Worm (Caenorhabditis elegans) whole organism, L2 larva: ENCODE results near the gene bgnt-1.5.

Experiments used
- C34F6.9 ChIP-seq: fragments of 150-350 bp; optimal IDR thresholded peaks from 2 replicates; lab custom pipeline; 2014; ENCODE audit warnings: missing biosample characterization, missing genetic modification characterization
- F13H6.1 ChIP-seq: sonication (generic microtip); optimal IDR thresholded peaks from 2 replicates; lab custom pipeline; 2016; ENCODE audit warnings: missing genetic modification characterization, missing compliant biosample characterization
- R02D3.7 ChIP-seq: fragments of 150-350 bp; optimal IDR thresholded peaks from 2 replicates; lab custom pipeline; 2014; ENCODE audit warnings: missing biosample characterization, missing genetic modification characterization
- Y55F3AM.14 ChIP-seq: fragments of 200-800 bp; sonication (Bioruptor generic); optimal IDR thresholded peaks from 2 replicates; lab custom pipeline; 2018; ENCODE audit warnings: mild to moderate bottlenecking, missing genetic modification characterization, missing compliant biosample characterization
- ZK546.5 ChIP-seq: sonication (generic microtip); optimal IDR thresholded peaks from 2 replicates; lab custom pipeline; 2017; ENCODE audit warnings: missing biosample characterization, missing genetic modification characterization
- alr-1 ChIP-seq: fragments of 150-350 bp; optimal IDR thresholded peaks from 2 replicates; lab custom pipeline; 2014; ENCODE audit warnings: missing biosample characterization, missing genetic modification characterization
- aly-2 ChIP-seq: fragments of 150-350 bp; optimal IDR thresholded peaks from 2 replicates; lab custom pipeline; 2014; ENCODE audit warnings: missing biosample characterization, missing genetic modification characterization
- ama-1 ChIP-seq: fragments of 150-350 bp; optimal IDR thresholded peaks from 2 replicates; lab custom pipeline; 2018; ENCODE audit warnings: inconsistent platforms
- blmp-1 ChIP-seq: sonication (generic microtip); optimal IDR thresholded peaks from 2 replicates; lab custom pipeline; 2017; ENCODE audit warnings: missing genetic modification characterization, mild to moderate bottlenecking, missing compliant biosample characterization, antibody characterized with exemption, moderate library complexity; ENCODE audit not compliant: insufficient read depth
- ceh-16 ChIP-seq: fragments of 150-350 bp; optimal IDR thresholded peaks from 2 replicates; lab custom pipeline; 2014; ENCODE audit warnings: missing biosample characterization, missing genetic modification characterization
- ceh-82 ChIP-seq: fragments of 150-350 bp; optimal IDR thresholded peaks from 2 replicates; lab custom pipeline; 2014; ENCODE audit warnings: missing biosample characterization, missing genetic modification characterization
- crh-2 ChIP-seq: sonication (generic microtip); optimal IDR thresholded peaks from 2 replicates; lab custom pipeline; 2017; ENCODE audit warnings: missing biosample characterization, missing genetic modification characterization
- egl-27 ChIP-seq: sonication (generic microtip); optimal IDR thresholded peaks from 3 replicates; lab custom pipeline; 2017; ENCODE audit warnings: missing biosample characterization, missing genetic modification reagents, missing genetic modification characterization
- elt-1 ChIP-seq: fragments of 150-350 bp; optimal IDR thresholded peaks from 2 replicates; lab custom pipeline; 2014; ENCODE audit warnings: missing biosample characterization, missing genetic modification characterization
- elt-3 ChIP-seq: sonication (generic microtip); optimal IDR thresholded peaks from 2 replicates; lab custom pipeline; 2017; ENCODE audit warnings: missing biosample characterization, missing genetic modification characterization
- fos-1 ChIP-seq: fragments of 150-350 bp; optimal IDR thresholded peaks from 2 replicates; lab custom pipeline; 2014; ENCODE audit warnings: missing biosample characterization, missing genetic modification characterization
- lin-11 ChIP-seq: fragments of 150-350 bp; sonication (generic microtip); optimal IDR thresholded peaks from 2 replicates; lab custom pipeline; 2014; ENCODE audit warnings: missing biosample characterization, missing genetic modification characterization, inconsistent platforms, mixed read lengths
- lin-13 ChIP-seq: fragments of 150-350 bp; optimal IDR thresholded peaks from 2 replicates; lab custom pipeline; 2014; ENCODE audit warnings: missing biosample characterization, missing genetic modification reagents, missing genetic modification characterization
- lsy-2 ChIP-seq, 2 experiments: fragments of 150-350 bp in 1 of 2; sonication (generic microtip) in 1 of 2; optimal IDR thresholded peaks; 2 replicates each; lab custom pipeline; 2014 to 2017; ENCODE audit warnings: missing biosample characterization in 2 of 2, missing genetic modification characterization in 2 of 2
- mab-5 ChIP-seq: fragments of 150-350 bp; optimal IDR thresholded peaks from 2 replicates; lab custom pipeline; 2014; ENCODE audit warnings: missing biosample characterization, missing genetic modification characterization
- mbf-1 ChIP-seq: sonication (generic microtip); optimal IDR thresholded peaks from 2 replicates; lab custom pipeline; 2017; ENCODE audit warnings: missing biosample characterization, missing genetic modification characterization
- mdl-1 ChIP-seq, 2 experiments: fragments of 150-350 bp in 1 of 2; sonication (generic microtip) in 1 of 2; optimal IDR thresholded peaks; 2 replicates each; lab custom pipeline; 2017; ENCODE audit warnings: missing biosample characterization in 2 of 2, missing genetic modification characterization in 2 of 2
- nhr-10 ChIP-seq: sonication (generic microtip); optimal IDR thresholded peaks from 2 replicates; lab custom pipeline; 2017; ENCODE audit warnings: missing biosample characterization, missing genetic modification characterization
- nhr-11 ChIP-seq: fragments of 150-350 bp; optimal IDR thresholded peaks from 2 replicates; lab custom pipeline; 2014; ENCODE audit warnings: missing biosample characterization, missing genetic modification characterization
- nhr-12 ChIP-seq: fragments of 150-350 bp; optimal IDR thresholded peaks from 2 replicates; lab custom pipeline; 2014; ENCODE audit warnings: missing biosample characterization, missing genetic modification characterization
- nhr-129 ChIP-seq: fragments of 150-350 bp; optimal IDR thresholded peaks from 2 replicates; lab custom pipeline; 2014; ENCODE audit warnings: missing biosample characterization, missing genetic modification characterization
- nhr-23 ChIP-seq: fragments of 150-350 bp; optimal IDR thresholded peaks from 2 replicates; lab custom pipeline; 2014; ENCODE audit warnings: missing biosample characterization, missing genetic modification reagents, missing genetic modification characterization
- nhr-237 ChIP-seq: fragments of 150-350 bp; optimal IDR thresholded peaks from 2 replicates; lab custom pipeline; 2014; ENCODE audit warnings: missing biosample characterization, missing genetic modification characterization
- nhr-25 ChIP-seq: fragments of 150-350 bp; sonication (generic microtip); optimal IDR thresholded peaks from 3 replicates; lab custom pipeline; 2014; ENCODE audit warnings: missing biosample characterization, missing genetic modification characterization
- nhr-6 ChIP-seq: fragments of 150-350 bp; optimal IDR thresholded peaks from 2 replicates; lab custom pipeline; 2014; ENCODE audit warnings: missing biosample characterization, missing genetic modification characterization
- peb-1 ChIP-seq: fragments of 150-350 bp; optimal IDR thresholded peaks from 2 replicates; lab custom pipeline; 2014; ENCODE audit warnings: missing biosample characterization, missing genetic modification characterization
- sem-4 ChIP-seq: fragments of 150-350 bp; optimal IDR thresholded peaks from 2 replicates; lab custom pipeline; 2014; ENCODE audit warnings: missing biosample characterization, missing genetic modification reagents, missing genetic modification characterization
- sma-3 ChIP-seq: sonication (generic microtip); optimal IDR thresholded peaks from 2 replicates; lab custom pipeline; 2016; ENCODE audit warnings: missing genetic modification reagents, missing genetic modification characterization, missing compliant biosample characterization
- sma-9 ChIP-seq, 2 experiments: fragments of 150-350 bp in 1 of 2; sonication (generic microtip) in 1 of 2; optimal IDR thresholded peaks; 2 replicates each; lab custom pipeline; 2014 to 2016; ENCODE audit warnings: missing genetic modification characterization in 2 of 2, mild to moderate bottlenecking in 1 of 2, missing biosample characterization in 1 of 2, missing compliant biosample characterization in 1 of 2, missing genetic modification reagents in 1 of 2, moderate library complexity in 1 of 2
- snpc-4 ChIP-seq: fragments of 150-350 bp; optimal IDR thresholded peaks from 2 replicates; lab custom pipeline; 2014; ENCODE audit warnings: missing biosample characterization, missing genetic modification characterization
- unc-39 ChIP-seq: fragments of 150-350 bp; optimal IDR thresholded peaks from 2 replicates; lab custom pipeline; 2014; ENCODE audit warnings: missing biosample characterization, missing genetic modification characterization
- unc-55 ChIP-seq: fragments of 150-350 bp; sonication (generic microtip); optimal IDR thresholded peaks from 3 replicates; lab custom pipeline; 2014; ENCODE audit warnings: missing biosample characterization, missing genetic modification reagents, missing genetic modification characterization
- unc-62 ChIP-seq: fragments of 150-350 bp; optimal IDR thresholded peaks from 2 replicates; lab custom pipeline; 2014; ENCODE audit warnings: missing biosample characterization, missing genetic modification reagents, missing genetic modification characterization
- zag-1 ChIP-seq: fragments of 150-350 bp; optimal IDR thresholded peaks from 2 replicates; lab custom pipeline; 2014; ENCODE audit warnings: missing biosample characterization, missing genetic modification characterization
- ztf-1 ChIP-seq: fragments of 200-800 bp; sonication (Bioruptor generic); conservative IDR thresholded peaks from 2 replicates; pipeline ENCODE4 v1.3.6; 2022; ENCODE audit warnings: missing genetic modification characterization, missing compliant biosample characterization
- ztf-11 ChIP-seq: sonication (generic microtip); optimal IDR thresholded peaks from 2 replicates; lab custom pipeline; 2017; ENCODE audit warnings: missing biosample characterization, missing genetic modification characterization

Gene bgnt-1.5

DNA sequence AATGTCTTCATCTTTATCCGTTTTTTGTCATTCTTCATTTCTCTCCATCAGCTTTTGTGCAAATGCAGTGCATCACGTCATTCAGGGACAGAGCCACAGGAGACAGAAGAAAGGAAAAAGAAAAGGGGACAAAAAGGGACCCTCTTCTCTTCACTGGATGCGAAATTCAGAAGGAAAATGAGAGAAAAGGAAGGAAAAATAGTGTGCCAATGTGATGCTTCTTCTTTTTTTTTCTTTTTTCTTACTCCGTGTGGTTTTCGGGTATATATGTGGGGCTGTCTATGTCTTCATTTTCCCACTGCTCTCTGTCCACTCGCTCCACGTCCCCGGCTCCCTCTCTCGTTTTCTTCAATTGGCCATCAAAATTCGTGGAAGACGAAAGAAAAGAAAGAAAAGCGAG lies 21.7 kb downstream of the bgnt-1.5 start (continued):
- TF ChIP-seq ama-1 (no peak), nhr-10 (no peak), ztf-1 (GFP tag; lab: Robert Waterston, UW) (no peak), snpc-4 (no peak), nhr-129 (peak; percentile 79), nhr-237 (no peak), nhr-23 (tag; lab: Kevin White, UChicago) (no peak), unc-62 (GFP tag; lab: Kevin White, UChicago) (no peak), elt-1 (tag; lab: Kevin White, UChicago) (no peak), aly-2 (tag; lab: Kevin White, UChicago) (no peak), fos-1 (tag; lab: Kevin White, UChicago) (no peak), ztf-11 (tag; lab: Kevin White, UChicago) (no peak), nhr-6 (peak; percentile 28), elt-3 (no peak), sem-4 (tag; lab: Kevin White, UChicago) (peak; percentile 44), nhr-12 (tag; lab: Kevin White, UChicago) (no peak), R02D3.7 (no peak), Y55F3AM.14 (peak; percentile 79), alr-1 (tag; lab: Kevin White, UChicago) (no peak), crh-2 (tag; lab: Kevin White, UChicago) (peak; percentile 46), nhr-25 (tag; lab: Kevin White, UChicago) (no peak)

DNA sequence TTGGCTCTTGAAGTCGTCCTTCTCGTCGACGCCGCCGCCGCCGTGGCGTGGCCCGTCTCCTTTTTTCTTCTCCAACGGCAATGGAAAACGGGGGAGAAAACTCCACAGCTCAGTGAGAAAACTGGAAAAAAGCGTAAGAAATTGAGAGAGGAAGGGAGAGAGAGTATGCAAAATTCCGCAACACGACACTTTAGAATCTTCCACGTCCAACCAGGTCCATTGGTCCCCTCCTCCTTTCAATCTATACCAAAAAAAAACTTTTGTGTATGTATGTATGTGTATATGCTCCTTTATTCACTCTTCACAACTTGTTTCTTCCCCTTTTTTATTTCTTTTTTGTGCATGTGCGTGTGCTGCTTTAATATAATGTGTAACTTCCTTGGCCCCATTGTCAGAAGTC lies 23.1 kb downstream of the bgnt-1.5 start:
- TF ChIP-seq unc-55 (GFP tag; lab: Kevin White, UChicago) = peak; percentile 19
- no peak for TF ChIP-seq nhr-10
- TF ChIP-seq nhr-6 = no peak
- TF ChIP-seq ZK546.5 (tag; lab: Kevin White, UChicago) = no peak
- TF ChIP-seq lsy-2 (tag; optimal IDR thresholded peaks at IDR 0.05; lab: Kevin White, UChicago) = peak in 1 of 2 experiments; percentile 5
- no peak for TF ChIP-seq ceh-16 (tag; lab: Kevin White, UChicago)
- TF ChIP-seq peb-1 (tag; lab: Kevin White, UChicago) = no peak
- TF ChIP-seq mab-5 = no peak
- TF ChIP-seq F13H6.1 (tag; lab: Kevin White, UChicago) = no peak
- no peak for TF ChIP-seq elt-3
- TF ChIP-seq lin-11 (tag; lab: Kevin White, UChicago) = no peak
- no peak for TF ChIP-seq nhr-129
- no peak for TF ChIP-seq nhr-23 (tag; lab: Kevin White, UChicago)
- TF ChIP-seq egl-27 (tag; lab: Kevin White, UChicago) = no peak
- no peak for TF ChIP-seq unc-39 (tag; lab: Kevin White, UChicago)
- TF ChIP-seq ceh-82 (tag; lab: Kevin White, UChicago) = no peak
- TF ChIP-seq nhr-237 = no peak
- TF ChIP-seq nhr-11 (tag; lab: Kevin White, UChicago) = no peak
- TF ChIP-seq, all 48 proteins: peak for 2

DNA sequence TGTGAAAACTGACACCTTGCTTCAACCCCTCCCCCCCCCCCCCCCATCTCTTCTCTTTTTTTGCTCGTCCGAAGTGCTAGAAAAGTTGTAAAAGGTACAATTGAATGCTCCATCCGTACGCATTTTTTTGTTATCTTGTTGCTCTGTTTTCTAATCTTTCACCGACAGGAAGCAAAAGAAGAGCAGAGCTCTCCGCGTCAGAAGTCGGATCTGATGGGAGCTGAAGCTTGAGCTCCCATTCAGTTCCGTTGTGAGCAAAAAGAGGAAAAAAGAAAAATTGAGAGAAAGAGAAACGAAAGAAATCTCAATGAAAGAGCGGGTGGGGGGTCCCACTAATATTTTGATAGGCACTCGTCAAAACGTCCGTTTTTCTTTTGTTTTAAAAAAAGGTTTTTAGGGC lies 25.2 kb downstream of the bgnt-1.5 start:
- TF ChIP-seq sma-3 (no peak), zag-1 (tag; lab: Kevin White, UChicago) (no peak), egl-27 (tag; lab: Kevin White, UChicago) (no peak), ceh-16 (tag; lab: Kevin White, UChicago) (no peak), nhr-129 (peak; percentile 14), peb-1 (tag; lab: Kevin White, UChicago) (no peak), mbf-1 (tag; lab: Kevin White, UChicago) (no peak), mdl-1 (tag; optimal IDR thresholded peaks at IDR 0.05; lab: Kevin White, UChicago) (no peak), aly-2 (tag; lab: Kevin White, UChicago) (no peak), C34F6.9 (tag; lab: Kevin White, UChicago) (peak; percentile 18), elt-1 (tag; lab: Kevin White, UChicago) (no peak), alr-1 (tag; lab: Kevin White, UChicago) (no peak), lsy-2 (tag; optimal IDR thresholded peaks at IDR 0.05; lab: Kevin White, UChicago) (no peak), sma-9 (GFP tag; optimal IDR thresholded peaks at IDR 0.05; lab: Kevin White, UChicago) (no peak), sma-9 (tag; optimal IDR thresholded peaks at IDR 0.05; lab: Kevin White, UChicago) (no peak), ama-1 (no peak), nhr-11 (tag; lab: Kevin White, UChicago) (no peak), unc-39 (tag; lab: Kevin White, UChicago) (no peak), blmp-1 (no peak), Y55F3AM.14 (peak; percentile 66), F13H6.1 (tag; lab: Kevin White, UChicago) (peak; percentile 12), mab-5 (no peak), lin-13 (GFP tag; lab: Kevin White, UChicago) (no peak)
- TF ChIP-seq, all 48 proteins: peak for 4
